Fruit fly (Drosophila melanogaster) whole organism, embryonic: ENCODE measurements around the gene Dlip1.

ENCODE experiments used
- Aef1 ChIP-seq: fragments of 200-800 bp; sonication (Bioruptor generic); IDR thresholded peaks from 3 replicates; pipeline ENCODE4 v1.3.6; 2022; ENCODE audit warnings: missing biosample characterization, missing genetic modification characterization
- Asciz ChIP-seq: fragments of 200-800 bp; sonication (Bioruptor generic); optimal IDR thresholded peaks from 2 replicates; lab custom pipeline; 2017; ENCODE audit warnings: missing biosample characterization, mild to moderate bottlenecking, missing genetic modification characterization, missing genetic modification reagents
- Atf3 ChIP-seq: fragments of 200-800 bp; sonication (Bioruptor generic); optimal IDR thresholded peaks from 3 replicates; lab custom pipeline; 2016; ENCODE audit warnings: missing biosample characterization, missing genetic modification characterization
- CG10267 ChIP-seq: fragments of 200-800 bp; sonication (Bioruptor generic); optimal IDR thresholded peaks from 2 replicates; lab custom pipeline; 2018; ENCODE audit warnings: missing biosample characterization, mild to moderate bottlenecking, missing genetic modification characterization, moderate library complexity
- CG1529 ChIP-seq: fragments of 200-800 bp; sonication (Bioruptor generic); optimal IDR thresholded peaks from 3 replicates; lab custom pipeline; 2018; ENCODE audit warnings: missing biosample characterization, missing genetic modification characterization
- CG1832 ChIP-seq: fragments of 200-800 bp; sonication (Bioruptor generic); optimal IDR thresholded peaks from 2 replicates; lab custom pipeline; 2017; ENCODE audit warnings: missing biosample characterization, mild to moderate bottlenecking, missing genetic modification characterization, inconsistent platforms
- CG2120 ChIP-seq: fragments of 200-800 bp; sonication (Bioruptor generic); optimal IDR thresholded peaks from 3 replicates; lab custom pipeline; 2016; ENCODE audit warnings: missing biosample characterization, missing genetic modification characterization
- CG34376 ChIP-seq: fragments of 200-800 bp; sonication (Bioruptor generic); optimal IDR thresholded peaks from 2 replicates; lab custom pipeline; 2018; ENCODE audit warnings: missing biosample characterization, mild to moderate bottlenecking, missing genetic modification characterization
- CG3995 ChIP-seq: fragments of 200-800 bp; sonication (Bioruptor generic); optimal IDR thresholded peaks from 3 replicates; lab custom pipeline; 2016; ENCODE audit warnings: missing biosample characterization, missing genetic modification characterization
- CG4404 ChIP-seq: fragments of 200-800 bp; sonication (Bioruptor generic); IDR thresholded peaks from 2 replicates; pipeline ENCODE4 v1.3.6; 2022; ENCODE audit warnings: missing biosample characterization, missing genetic modification characterization
- CG4617 ChIP-seq: fragments of 200-800 bp; sonication (Bioruptor generic); optimal IDR thresholded peaks from 3 replicates; lab custom pipeline; 2016; ENCODE audit warnings: missing biosample characterization, missing genetic modification characterization, borderline replicate concordance
- CG4820 ChIP-seq: fragments of 200-800 bp; sonication (Bioruptor generic); optimal IDR thresholded peaks from 3 replicates; lab custom pipeline; 2016; ENCODE audit warnings: missing biosample characterization, missing genetic modification characterization
- CG7271 ChIP-seq: fragments of 200-800 bp; sonication (Bioruptor generic); optimal IDR thresholded peaks from 2 replicates; lab custom pipeline; 2018; ENCODE audit warnings: missing biosample characterization, mild to moderate bottlenecking, missing genetic modification characterization, moderate library complexity
- CG7745 ChIP-seq: fragments of 200-800 bp; sonication (Bioruptor generic); optimal IDR thresholded peaks from 2 replicates; lab custom pipeline; 2018; ENCODE audit warnings: missing biosample characterization, mild to moderate bottlenecking, missing genetic modification characterization, moderate library complexity
- CG8478 ChIP-seq: fragments of >200 bp; optimal IDR thresholded peaks from 2 replicates; lab custom pipeline; 2018
- CG8765 ChIP-seq: fragments of 200-800 bp; sonication (Bioruptor generic); IDR thresholded peaks from 2 replicates; pipeline ENCODE4 v1.3.6; 2022; ENCODE audit warnings: missing biosample characterization, missing genetic modification characterization
- CHES-1-like ChIP-seq: fragments of 200-800 bp; sonication (Bioruptor generic); optimal IDR thresholded peaks from 2 replicates; lab custom pipeline; 2016; ENCODE audit warnings: missing biosample characterization, missing genetic modification characterization
- Dfd ChIP-seq, 2 experiments: fragments of >200 bp; optimal IDR thresholded peaks; 2 replicates each; lab custom pipeline; 2017; ENCODE audit warnings: missing biosample characterization in 2 of 2, missing genetic modification characterization in 2 of 2
- E2f1 ChIP-seq: fragments of 200-800 bp; sonication (Bioruptor generic); IDR thresholded peaks from 2 replicates; pipeline ENCODE4 v1.3.6; 2022; ENCODE audit warnings: missing biosample characterization, missing genetic modification characterization
- H2.0 ChIP-seq: fragments of 200-800 bp; sonication (Bioruptor generic); IDR thresholded peaks from 2 replicates; pipeline ENCODE4 v1.3.6; 2022; ENCODE audit warnings: missing biosample characterization, missing genetic modification characterization
- Hr39 ChIP-seq: fragments of >200 bp; optimal IDR thresholded peaks from 2 replicates; lab custom pipeline; 2017
- Lhr ChIP-seq: fragments of 200-800 bp; sonication (Bioruptor generic); optimal IDR thresholded peaks from 3 replicates; lab custom pipeline; 2017; ENCODE audit warnings: mild to moderate bottlenecking, missing biosample characterization, missing genetic modification reagents, missing genetic modification characterization
- Mad ChIP-seq: fragments of 200-800 bp; sonication (Bioruptor generic); optimal IDR thresholded peaks from 2 replicates; lab custom pipeline; 2016; ENCODE audit warnings: missing biosample characterization, missing genetic modification characterization
- Neu2 ChIP-seq: fragments of 200-800 bp; sonication (Bioruptor generic); optimal IDR thresholded peaks from 3 replicates; lab custom pipeline; 2016; ENCODE audit warnings: missing biosample characterization, missing genetic modification characterization, borderline replicate concordance
- Oaz ChIP-seq: fragments of 200-800 bp; sonication (Bioruptor generic); IDR thresholded peaks from 2 replicates; pipeline ENCODE4 v1.3.6; 2022; ENCODE audit warnings: missing biosample characterization, missing genetic modification characterization
- Opbp ChIP-seq: fragments of 200-800 bp; sonication (Bioruptor generic); IDR thresholded peaks from 3 replicates; pipeline ENCODE4 v1.3.6; 2022; ENCODE audit warnings: missing biosample characterization, missing genetic modification characterization; ENCODE audit not compliant: partially characterized antibody
- cg ChIP-seq: fragments of 200-800 bp; sonication (Bioruptor generic); optimal IDR thresholded peaks from 3 replicates; lab custom pipeline; 2019; ENCODE audit warnings: missing biosample characterization, mild to moderate bottlenecking, missing genetic modification characterization, moderate library complexity
- crc ChIP-seq: fragments of 200-800 bp; sonication (Bioruptor generic); optimal IDR thresholded peaks from 2 replicates; lab custom pipeline; 2016; ENCODE audit warnings: missing biosample characterization, missing genetic modification characterization
- crol ChIP-seq: fragments of 200-800 bp; sonication (Bioruptor generic); IDR thresholded peaks from 2 replicates; pipeline ENCODE4 v1.3.6; 2022; ENCODE audit warnings: missing biosample characterization, missing genetic modification characterization
- eyg ChIP-seq: fragments of 200-800 bp; sonication (Bioruptor generic); optimal IDR thresholded peaks from 3 replicates; lab custom pipeline; 2016; ENCODE audit warnings: missing biosample characterization, missing genetic modification characterization
- gt ChIP-seq: fragments of 200-800 bp; sonication (Bioruptor generic); IDR thresholded peaks from 2 replicates; pipeline ENCODE4 v1.3.6; 2022; ENCODE audit warnings: missing biosample characterization, missing genetic modification characterization
- her ChIP-seq: fragments of 200-800 bp; sonication (Bioruptor generic); optimal IDR thresholded peaks from 2 replicates; lab custom pipeline; 2016; ENCODE audit warnings: missing biosample characterization, missing genetic modification characterization
- hth ChIP-seq: fragments of >200 bp; optimal IDR thresholded peaks from 2 replicates; lab custom pipeline; 2017; ENCODE audit warnings: inconsistent platforms
- lola ChIP-seq, 3 experiments: fragments of >200 bp in 2 of 3; fragments of 200-800 bp in 1 of 3; sonication (Bioruptor generic) in 1 of 3; optimal IDR thresholded peaks; 2 replicates each; lab custom pipeline; 2017 to 2019; ENCODE audit warnings: missing biosample characterization in 3 of 3, missing genetic modification characterization in 3 of 3, mild to moderate bottlenecking in 1 of 3, moderate library complexity in 1 of 3
- mirr ChIP-seq: fragments of 200-800 bp; sonication (Bioruptor generic); optimal IDR thresholded peaks from 3 replicates; lab custom pipeline; 2018; ENCODE audit warnings: missing biosample characterization, mild to moderate bottlenecking, missing genetic modification characterization
- nerfin-1 ChIP-seq: fragments of 200-800 bp; sonication (Bioruptor generic); optimal IDR thresholded peaks from 3 replicates; lab custom pipeline; 2019; ENCODE audit warnings: missing biosample characterization, mild to moderate bottlenecking, missing genetic modification characterization, moderate library complexity
- nom ChIP-seq: fragments of 200-800 bp; sonication (Bioruptor generic); optimal IDR thresholded peaks from 2 replicates; lab custom pipeline; 2017; ENCODE audit warnings: missing biosample characterization, missing genetic modification characterization, mild to moderate bottlenecking, moderate library complexity, missing genetic modification reagents
- oc ChIP-seq: fragments of 200-800 bp; sonication (Bioruptor generic); optimal IDR thresholded peaks from 2 replicates; lab custom pipeline; 2018; ENCODE audit warnings: missing biosample characterization, mild to moderate bottlenecking, missing genetic modification characterization, moderate library complexity
- peb ChIP-seq: fragments of 200-800 bp; sonication (Bioruptor generic); IDR thresholded peaks from 2 replicates; pipeline ENCODE4 v1.3.6; 2022; ENCODE audit warnings: missing biosample characterization, missing genetic modification characterization
- pzg ChIP-seq: fragments of 200-800 bp; sonication (Bioruptor generic); optimal IDR thresholded peaks from 3 replicates; lab custom pipeline; 2018; ENCODE audit warnings: missing biosample characterization, mild to moderate bottlenecking, missing genetic modification characterization, moderate library complexity
- row ChIP-seq: fragments of 200-800 bp; sonication (Bioruptor generic); IDR thresholded peaks from 3 replicates; pipeline ENCODE4 v1.3.6; 2022; ENCODE audit warnings: missing biosample characterization, missing genetic modification characterization
- salm ChIP-seq: fragments of 200-800 bp; sonication (Bioruptor generic); optimal IDR thresholded peaks from 2 replicates; lab custom pipeline; 2018; ENCODE audit warnings: missing biosample characterization, mild to moderate bottlenecking, missing genetic modification characterization
- sc ChIP-seq, 3 experiments: fragments of >200 bp in 2 of 3; fragments of 200-800 bp in 1 of 3; sonication (Bioruptor generic) in 1 of 3; optimal IDR thresholded peaks; 2 replicates in 2 of 3; 3 replicates in 1 of 3; lab custom pipeline; 2017; ENCODE audit warnings: mild to moderate bottlenecking in 1 of 3, missing biosample characterization in 1 of 3, missing genetic modification characterization in 1 of 3, missing genetic modification reagents in 1 of 3
- sima ChIP-seq: fragments of 200-800 bp; sonication (Bioruptor generic); optimal IDR thresholded peaks from 2 replicates; lab custom pipeline; 2016; ENCODE audit warnings: missing biosample characterization, missing genetic modification characterization
- sna ChIP-seq: fragments of 200-800 bp; sonication (Bioruptor generic); IDR thresholded peaks from 2 replicates; pipeline ENCODE4 v1.3.6; 2022; ENCODE audit warnings: missing biosample characterization, missing genetic modification characterization; ENCODE audit not compliant: partially characterized antibody
- stc ChIP-seq: fragments of 200-800 bp; sonication (Bioruptor generic); IDR thresholded peaks from 2 replicates; pipeline ENCODE4 v1.3.6; 2022; ENCODE audit warnings: missing biosample characterization, missing genetic modification characterization
- tin ChIP-seq: fragments of 200-800 bp; sonication (Bioruptor generic); optimal IDR thresholded peaks from 3 replicates; lab custom pipeline; 2016; ENCODE audit warnings: missing biosample characterization, missing genetic modification characterization
- vvl ChIP-seq: fragments of 200-800 bp; sonication (Bioruptor generic); IDR thresholded peaks from 2 replicates; pipeline ENCODE4 v1.3.6; 2022; ENCODE audit warnings: missing biosample characterization, missing genetic modification characterization
- zf30C ChIP-seq: fragments of 200-800 bp; sonication (Bioruptor generic); optimal IDR thresholded peaks from 3 replicates; lab custom pipeline; 2018; ENCODE audit warnings: missing biosample characterization, mild to moderate bottlenecking, missing genetic modification characterization

Dlip1 gene

dm6 chrX:9109072-9109844, 49.2 kb upstream of the Dlip1 start (continued):
- TF ChIP-seq peb (GFP tag; lab: Robert Waterston, UW) (peak; percentile 29; the same call in 1 of the 2 replicates), salm (tag; lab: Kevin White, UChicago) (no peak), Atf3 (peak; percentile 27), Asciz (GFP tag; lab: Kevin White, UChicago) (peak; percentile 43), gt (GFP tag; lab: Robert Waterston, UW) (no peak), crol (GFP tag; lab: Robert Waterston, UW) (no peak), sc (optimal IDR thresholded peaks at IDR 0.05; lab: Kevin White, UChicago) (no peak), sc (GFP tag; optimal IDR thresholded peaks at IDR 0.05; lab: Kevin White, UChicago) (peak; percentile 10), Aef1 (GFP tag; lab: Robert Waterston, UW) (0 out of 3 replicates have a peak, but pooled peaks have one; percentile 41), CG1832 (GFP tag; lab: Kevin White, UChicago) (peak; percentile 52), CG4820 (no peak), sna (0 out of 2 replicates have a peak, but pooled peaks have one; percentile 15), Opbp (no peak), zf30C (GFP tag; lab: Kevin White, UChicago) (no peak), CG10267 (tag; lab: Kevin White, UChicago) (peak; percentile 58), Neu2 (GFP tag; lab: Kevin White, UChicago) (no peak), crc (GFP tag; lab: Kevin White, UChicago) (no peak), CHES-1-like (GFP tag; lab: Kevin White, UChicago) (peak; percentile 59), CG4617 (peak; percentile 53), CG3995 (GFP tag; lab: Kevin White, UChicago) (no peak), vvl (GFP tag; lab: Robert Waterston, UW) (peak; percentile 57), Lhr (GFP tag; lab: Kevin White, UChicago) (peak; percentile 61), oc (tag; lab: Kevin White, UChicago) (no peak), nom (GFP tag; lab: Kevin White, UChicago) (no peak), her (GFP tag; lab: Kevin White, UChicago) (peak; percentile 39), stc (GFP tag; lab: Robert Waterston, UW) (no peak), Dfd (GFP tag; optimal IDR thresholded peaks at IDR 0.05; lab: Kevin White, UChicago) (no peak), CG7271 (no peak), CG4404 (GFP tag; lab: Robert Waterston, UW) (peak; percentile 45), nerfin-1 (tag; lab: Kevin White, UChicago) (peak; percentile 30), hth (lab: Kevin White, UChicago) (no peak), CG1529 (GFP tag; lab: Kevin White, UChicago) (no peak), pzg (GFP tag; lab: Kevin White, UChicago) (peak; percentile 52), sima (GFP tag; lab: Kevin White, UChicago) (no peak), mirr (peak; percentile 3), CG34376 (GFP tag; lab: Kevin White, UChicago) (no peak), CG8478 (peak; percentile 16), eyg (GFP tag; lab: Kevin White, UChicago) (peak; percentile 6), H2.0 (GFP tag; lab: Robert Waterston, UW) (peak; percentile 36), Hr39 (lab: Kevin White, UChicago) (no peak), CG2120 (GFP tag; lab: Kevin White, UChicago) (peak; percentile 65), Mad (GFP tag; lab: Kevin White, UChicago) (peak; percentile 49), CG8765 (GFP tag; lab: Robert Waterston, UW) (no peak), row (GFP tag; lab: Robert Waterston, UW) (peak; percentile 80), lola (GFP tag; optimal IDR thresholded peaks at IDR 0.05; lab: Kevin White, UChicago) (peak in 1 of 3 experiments; percentile 53), CG7745 (no peak), E2f1 (peak; percentile 20; the same call in 1 of the 2 replicates), tin (GFP tag; lab: Kevin White, UChicago) (peak; percentile 60), Oaz (GFP tag; lab: Robert Waterston, UW) (no peak), cg (GFP tag; lab: Kevin White, UChicago) (peak; percentile 74)
